Worm (Caenorhabditis elegans) whole organism, L4 larva: ENCODE data around the gene T02H6.4.

Experiments used
- F49E8.2 ChIP-seq: sonication (generic microtip); optimal IDR thresholded peaks from 2 replicates; lab custom pipeline; 2016; ENCODE audit warnings: missing compliant biosample characterization, mild to moderate bottlenecking, missing genetic modification characterization, borderline replicate concordance
- T26A8.4 ChIP-seq: fragments of 200-800 bp; sonication (Bioruptor generic); IDR thresholded peaks from 2 replicates; pipeline ENCODE4 v1.3.6; 2022; ENCODE audit warnings: missing genetic modification characterization, missing compliant biosample characterization
- Y48G9A.11 ChIP-seq: fragments of 200-800 bp; sonication (Bioruptor generic); IDR thresholded peaks from 2 replicates; pipeline ENCODE4 v1.3.6; 2022; ENCODE audit warnings: missing genetic modification reagents, missing genetic modification characterization, missing compliant biosample characterization
- Y75B8A.6 ChIP-seq: fragments of 200-800 bp; sonication (Bioruptor generic); IDR thresholded peaks from 2 replicates; pipeline ENCODE4 v1.3.6; 2022; ENCODE audit warnings: missing genetic modification reagents, missing genetic modification characterization, missing compliant biosample characterization
- ZK546.5 ChIP-seq, 2 experiments: sonication (generic microtip); optimal IDR thresholded peaks; 2 replicates each; lab custom pipeline; 2017; ENCODE audit warnings: missing biosample characterization in 2 of 2, missing genetic modification characterization in 2 of 2
- aha-1 ChIP-seq: fragments of 150-350 bp; peaks from one replicate; lab custom pipeline; 2014; ENCODE audit warnings: missing biosample characterization, missing genetic modification characterization
- ceh-20 ChIP-seq: fragments of 200-800 bp; sonication (Bioruptor generic); IDR thresholded peaks from 2 replicates; pipeline ENCODE4 v1.3.6; 2022; ENCODE audit warnings: missing genetic modification reagents, missing genetic modification characterization, missing compliant biosample characterization
- ceh-28 ChIP-seq: fragments of 150-350 bp; optimal IDR thresholded peaks from 2 replicates; lab custom pipeline; 2014; ENCODE audit warnings: missing biosample characterization, missing genetic modification reagents, missing genetic modification characterization
- ceh-82 ChIP-seq: sonication (generic microtip); optimal IDR thresholded peaks from 2 replicates; lab custom pipeline; 2017; ENCODE audit warnings: missing biosample characterization, missing genetic modification characterization
- cey-2 ChIP-seq: sonication (generic microtip); optimal IDR thresholded peaks from 3 replicates; lab custom pipeline; 2017; ENCODE audit warnings: missing genetic modification characterization, mild to moderate bottlenecking, missing compliant biosample characterization, antibody characterized with exemption, borderline replicate concordance; ENCODE audit not compliant: insufficient read depth
- ctbp-1 ChIP-seq: fragments of 200-800 bp; sonication (Bioruptor generic); IDR thresholded peaks from 2 replicates; pipeline ENCODE4 v1.3.6; 2022; ENCODE audit warnings: missing genetic modification reagents, missing genetic modification characterization, missing compliant biosample characterization
- daf-12 ChIP-seq: fragments of 150-350 bp; optimal IDR thresholded peaks from 2 replicates; lab custom pipeline; 2014; ENCODE audit warnings: missing biosample characterization, missing genetic modification reagents, missing genetic modification characterization
- daf-16 ChIP-seq, 3 experiments: sonication (generic microtip); optimal IDR thresholded peaks; 2 replicates each; lab custom pipeline; 2016 to 2017; ENCODE audit warnings: missing genetic modification characterization in 3 of 3, missing genetic modification reagents in 3 of 3, mild to moderate bottlenecking in 2 of 3, missing compliant biosample characterization in 2 of 3, missing biosample characterization in 1 of 3, moderate library complexity in 1 of 3
- dmd-6 ChIP-seq: fragments of 200-800 bp; sonication (Bioruptor generic); IDR thresholded peaks from 2 replicates; pipeline ENCODE4 v1.3.6; 2022; ENCODE audit warnings: missing genetic modification reagents, missing genetic modification characterization, missing compliant biosample characterization
- dpl-1 ChIP-seq: fragments of 150-350 bp; optimal IDR thresholded peaks from 2 replicates; lab custom pipeline; 2014; ENCODE audit warnings: missing biosample characterization, missing genetic modification reagents, missing genetic modification characterization
- fkh-10 ChIP-seq: fragments of 150-350 bp; optimal IDR thresholded peaks from 2 replicates; lab custom pipeline; 2014; ENCODE audit warnings: missing biosample characterization, missing genetic modification reagents, missing genetic modification characterization
- hif-1 ChIP-seq, 2 experiments: sonication (generic microtip); optimal IDR thresholded peaks; 2 replicates each; lab custom pipeline; 2016 to 2017; ENCODE audit warnings: missing compliant biosample characterization in 2 of 2, missing genetic modification characterization in 2 of 2, missing genetic modification reagents in 2 of 2, missing genotype in 2 of 2, mild to moderate bottlenecking in 1 of 2
- lin-38 ChIP-seq: fragments of 200-800 bp; sonication (Bioruptor generic); IDR thresholded peaks from 2 replicates; pipeline ENCODE4 v1.3.6; 2022; ENCODE audit warnings: missing genetic modification reagents, missing genetic modification characterization, missing compliant biosample characterization
- lin-39 ChIP-seq: fragments of 150-350 bp; optimal IDR thresholded peaks from 2 replicates; lab custom pipeline; 2014; ENCODE audit warnings: missing biosample characterization, missing genetic modification reagents, missing genetic modification characterization
- madf-5 ChIP-seq, 2 experiments: fragments of 200-800 bp; sonication (Bioruptor generic); IDR thresholded peaks; 2 replicates each; pipeline ENCODE4 v1.3.6; 2022; ENCODE audit warnings: missing compliant biosample characterization in 2 of 2, missing genetic modification characterization in 2 of 2
- madf-9 ChIP-seq: fragments of 200-800 bp; sonication (Bioruptor generic); conservative IDR thresholded peaks from 2 replicates; pipeline ENCODE4 v1.3.6; 2022; ENCODE audit warnings: missing genetic modification reagents, missing genetic modification characterization, missing compliant biosample characterization
- mes-2 ChIP-seq: sonication (generic microtip); optimal IDR thresholded peaks from 2 replicates; lab custom pipeline; 2016; ENCODE audit warnings: missing genotype, mild to moderate bottlenecking, missing genetic modification characterization, missing compliant biosample characterization; ENCODE audit not compliant: poor library complexity, severe bottlenecking
- nhr-102 ChIP-seq: sonication (generic microtip); optimal IDR thresholded peaks from 2 replicates; lab custom pipeline; 2016; ENCODE audit warnings: mild to moderate bottlenecking, missing genetic modification characterization, moderate library complexity, missing compliant biosample characterization
- nhr-237 ChIP-seq: sonication (generic microtip); optimal IDR thresholded peaks from 2 replicates; lab custom pipeline; 2017; ENCODE audit warnings: missing biosample characterization, missing genetic modification characterization
- rbr-2 ChIP-seq: sonication (generic microtip); optimal IDR thresholded peaks from 2 replicates; lab custom pipeline; 2016; ENCODE audit warnings: missing genotype, missing genetic modification characterization, missing compliant biosample characterization
- unc-130 ChIP-seq: sonication (generic microtip); optimal IDR thresholded peaks from 2 replicates; lab custom pipeline; 2016; ENCODE audit warnings: missing genetic modification reagents, missing genetic modification characterization, missing compliant biosample characterization
- unc-62 ChIP-seq, 3 experiments: fragments of 150-350 bp in 1 of 3; sonication (generic microtip); optimal IDR thresholded peaks in 2 of 3; peaks in 1 of 3; 1 replicate in 1 of 3; 2 replicates in 2 of 3; lab custom pipeline; 2014 to 2017; ENCODE audit warnings: missing biosample characterization in 3 of 3, missing genetic modification characterization in 3 of 3, missing genetic modification reagents in 3 of 3, missing genotype in 1 of 3
- zfp-2 ChIP-seq: sonication (generic microtip); optimal IDR thresholded peaks from 2 replicates; lab custom pipeline; 2016; ENCODE audit warnings: mild to moderate bottlenecking, missing genetic modification characterization, missing compliant biosample characterization

The T02H6.4 gene

DNA sequence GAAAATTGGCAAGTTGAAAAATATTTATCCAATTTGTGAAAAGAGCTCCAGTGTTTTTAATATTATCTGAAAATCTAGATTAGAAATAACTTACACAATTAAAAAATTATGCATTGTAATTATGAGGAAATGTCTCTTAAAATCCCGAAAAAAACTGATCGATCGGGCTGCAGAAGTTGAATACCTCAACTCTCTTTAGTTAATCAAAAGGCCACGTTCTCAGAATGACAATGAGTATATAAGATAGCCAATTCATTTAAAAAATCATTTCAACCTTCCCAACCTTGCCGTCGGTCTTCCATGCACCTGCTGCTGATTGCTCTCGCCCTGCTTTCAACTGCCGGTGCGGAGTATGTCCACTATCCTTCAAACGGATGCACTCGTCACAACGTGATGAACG lies at the start of gene T02H6.4:
Gene T02H6.4 (plus strand): TSS at position 301 of the 400 bp plus-strand sequence.
- TF ChIP-seq madf-5 (GFP tag; IDR thresholded peaks at IDR 0.05; lab: Robert Waterston, UW): 0 out of 4 replicates have a peak, but pooled peaks of 1 of the 2 experiments have one; percentile 9
- TF ChIP-seq nhr-102 (tag; lab: Kevin White, UChicago): no peak

DNA sequence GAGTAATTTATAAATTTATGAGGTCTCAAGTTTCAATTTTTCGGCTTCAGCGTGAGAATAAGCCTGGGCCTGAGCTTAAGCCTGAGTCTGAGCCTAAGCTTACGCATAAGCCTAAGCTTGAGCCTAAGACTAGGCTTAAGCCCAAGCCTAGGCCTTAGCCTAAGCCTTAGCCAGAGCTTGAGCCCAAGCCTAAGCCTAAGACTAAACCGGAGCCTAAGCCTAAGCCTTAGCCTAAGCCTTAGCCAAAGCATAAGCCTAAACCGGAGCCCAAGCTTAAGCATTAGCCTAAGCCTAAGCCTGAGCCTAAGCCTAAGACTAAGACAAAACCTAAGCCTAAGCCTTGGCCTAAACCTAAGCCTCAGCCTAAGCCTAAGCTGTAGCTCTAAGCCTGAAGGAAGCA lies 46.1 kb upstream of the T02H6.4 start:
- no peak for TF ChIP-seq zfp-2 (tag; lab: Kevin White, UChicago)
- no peak for TF ChIP-seq unc-130 (GFP tag; lab: Kevin White, UChicago)
- no peak for TF ChIP-seq rbr-2 (tag; lab: Kevin White, UChicago)
- TF ChIP-seq lin-39: no peak
- TF ChIP-seq Y75B8A.6 (GFP tag; lab: Robert Waterston, UW): no peak
- no peak for TF ChIP-seq ceh-82 (tag; lab: Kevin White, UChicago)
- no peak for TF ChIP-seq cey-2
- no peak for TF ChIP-seq ceh-20 (GFP tag; lab: Robert Waterston, UW)
- TF ChIP-seq ZK546.5 (tag; optimal IDR thresholded peaks at IDR 0.05; lab: Kevin White, UChicago): no peak
- TF ChIP-seq, all 104 proteins: peak for 0

DNA sequence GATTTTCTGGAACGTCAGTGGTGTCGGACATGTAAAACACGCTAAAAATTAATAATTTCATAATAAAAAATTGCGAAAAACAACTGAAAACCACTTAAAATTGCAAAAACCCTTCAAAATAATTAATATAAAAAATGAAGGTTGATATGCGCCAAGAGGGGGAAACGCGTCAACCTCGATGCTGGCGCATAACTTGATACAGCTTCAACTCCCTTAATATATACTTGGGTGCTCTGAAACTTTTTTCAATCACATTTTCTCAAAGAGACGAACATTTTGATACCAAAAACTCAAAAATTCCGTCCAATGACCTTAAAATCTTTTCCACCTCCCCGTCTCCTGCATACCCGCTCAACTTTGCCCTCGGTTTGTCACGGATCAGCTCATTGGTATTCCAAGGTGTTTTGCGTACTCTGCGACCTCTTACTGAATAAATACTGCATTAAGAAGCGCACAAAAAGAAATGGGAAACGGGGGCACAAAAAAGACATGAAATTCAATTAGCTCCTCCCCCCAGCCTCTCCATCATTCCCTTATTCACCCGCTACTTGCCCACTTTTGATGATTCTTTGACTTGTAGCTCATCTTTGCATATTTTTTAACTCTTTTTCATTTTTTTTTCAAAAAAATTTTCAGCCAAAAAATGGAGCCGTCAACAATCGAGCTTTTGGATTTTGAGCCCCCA lies 39.4 kb upstream of the T02H6.4 start, which contains the start of the genes K07E8.7 and frpr-14:
Gene K07E8.7 (minus strand): TSS at position 47 of the 685 bp plus-strand sequence.
Gene frpr-14 (plus strand): TSS at position 635 of the 685 bp plus-strand sequence.
- TF ChIP-seq mes-2 (tag; lab: Kevin White, UChicago) (peak; percentile 32), lin-38 (peak; percentile 46), madf-9 (no peak), ctbp-1 (GFP tag; lab: Robert Waterston, UW) (no peak), aha-1 (tag; lab: Kevin White, UChicago) (peak; percentile 24), fkh-10 (GFP tag; lab: Kevin White, UChicago) (no peak)

DNA sequence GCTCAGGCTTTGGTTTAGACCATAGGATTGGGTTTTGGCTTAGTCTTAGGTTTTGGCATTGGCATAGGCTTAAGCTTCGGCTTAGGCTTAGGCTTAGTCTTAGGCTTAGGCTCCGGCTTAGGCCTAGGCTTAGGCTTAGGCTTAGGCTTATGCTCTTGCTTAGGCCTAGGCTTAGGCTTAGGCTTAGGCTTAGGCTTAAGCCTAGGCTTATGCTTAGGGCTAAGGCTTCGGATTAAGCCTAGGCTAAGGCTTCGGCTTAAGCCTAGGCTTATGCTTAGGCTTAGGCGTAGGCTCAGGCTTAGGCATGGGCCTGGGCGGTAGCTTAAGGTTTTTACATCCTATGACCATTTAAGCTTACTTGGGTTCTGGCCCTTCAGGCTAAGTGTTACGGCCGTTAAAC lies 38.5 kb upstream of the T02H6.4 start:
- TF ChIP-seq unc-62 (GFP tag; optimal IDR thresholded peaks at IDR 0.05 in 1 of 2; lab: Kevin White, UChicago) (peak in 1 of 2 experiments; percentile 12), unc-62 (tag; optimal IDR thresholded peaks at IDR 0.05; lab: Kevin White, UChicago) (no peak), dpl-1 (no peak)
- TF ChIP-seq, all 104 proteins: peak for 1

DNA sequence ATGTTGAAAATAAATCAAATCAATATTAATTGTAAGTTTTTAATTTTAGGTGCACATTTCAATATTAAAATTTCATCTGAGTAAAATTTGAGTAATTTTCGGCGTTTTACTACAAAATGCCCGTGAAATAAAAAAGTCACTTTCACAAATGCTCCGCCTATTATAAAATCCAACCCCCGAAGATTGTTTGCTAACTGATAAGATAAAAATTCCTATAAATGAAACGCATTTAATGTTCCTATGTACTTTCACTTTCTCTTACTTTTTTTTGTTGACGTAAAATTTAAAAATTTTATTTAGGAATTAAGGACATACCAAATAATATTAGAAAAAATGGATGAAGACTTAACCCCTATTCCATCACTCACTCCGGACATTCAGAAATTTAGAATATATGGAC lies 31.5 kb upstream of the T02H6.4 start, which contains the start of gene sdz-24:
Gene sdz-24 (plus strand): TSS at position 301 of the 400 bp plus-strand sequence.
- TF ChIP-seq T26A8.4 (GFP tag; lab: Robert Waterston, UW): no peak
- no peak for TF ChIP-seq nhr-237 (tag; lab: Kevin White, UChicago)
- TF ChIP-seq ctbp-1 (GFP tag; lab: Robert Waterston, UW): no peak
- no peak for TF ChIP-seq Y48G9A.11
- no peak for TF ChIP-seq dmd-6 (GFP tag; lab: Robert Waterston, UW)
- TF ChIP-seq daf-16 (GFP tag; optimal IDR thresholded peaks at IDR 0.05; lab: Kevin White, UChicago): no peak
- no peak for TF ChIP-seq daf-16 (tag; optimal IDR thresholded peaks at IDR 0.05; lab: Kevin White, UChicago)
- TF ChIP-seq ceh-28 (tag; lab: Kevin White, UChicago): no peak
- no peak for TF ChIP-seq daf-12 (tag; lab: Kevin White, UChicago)
- TF ChIP-seq hif-1 (tag; optimal IDR thresholded peaks at IDR 0.05; lab: Kevin White, UChicago): no peak
- no peak for TF ChIP-seq nhr-102 (tag; lab: Kevin White, UChicago)
- no peak for TF ChIP-seq rbr-2 (tag; lab: Kevin White, UChicago)
- TF ChIP-seq ZK546.5 (tag; optimal IDR thresholded peaks at IDR 0.05; lab: Kevin White, UChicago): no peak
- no peak for TF ChIP-seq F49E8.2 (tag; lab: Kevin White, UChicago)
- TF ChIP-seq Y75B8A.6 (GFP tag; lab: Robert Waterston, UW): no peak
